Worm (Caenorhabditis elegans) whole organism, midembryonic: ENCODE measurements around the gene F54H5.5.

ENCODE experiments used
- cog-1 ChIP-seq: sonication (generic microtip); optimal IDR thresholded peaks from 2 replicates; lab custom pipeline; 2016; ENCODE audit warnings: missing genetic modification characterization, missing compliant biosample characterization
- flt-1 ChIP-seq: fragments of 200-800 bp; sonication (Bioruptor generic); IDR thresholded peaks from 2 replicates; pipeline ENCODE4 v1.3.6; 2022; ENCODE audit warnings: missing genetic modification characterization, missing compliant biosample characterization
- ztf-23 ChIP-seq: fragments of 200-800 bp; sonication (Bioruptor generic); IDR thresholded peaks from 2 replicates; pipeline ENCODE4 v1.3.6; 2022; ENCODE audit warnings: missing genetic modification reagents, missing genetic modification characterization, missing compliant biosample characterization
- ztf-29 ChIP-seq: fragments of 200-800 bp; sonication (Bioruptor generic); IDR thresholded peaks from 2 replicates; pipeline ENCODE4 v1.3.6; 2022; ENCODE audit warnings: missing genetic modification reagents, missing genetic modification characterization, missing compliant biosample characterization

DNA sequence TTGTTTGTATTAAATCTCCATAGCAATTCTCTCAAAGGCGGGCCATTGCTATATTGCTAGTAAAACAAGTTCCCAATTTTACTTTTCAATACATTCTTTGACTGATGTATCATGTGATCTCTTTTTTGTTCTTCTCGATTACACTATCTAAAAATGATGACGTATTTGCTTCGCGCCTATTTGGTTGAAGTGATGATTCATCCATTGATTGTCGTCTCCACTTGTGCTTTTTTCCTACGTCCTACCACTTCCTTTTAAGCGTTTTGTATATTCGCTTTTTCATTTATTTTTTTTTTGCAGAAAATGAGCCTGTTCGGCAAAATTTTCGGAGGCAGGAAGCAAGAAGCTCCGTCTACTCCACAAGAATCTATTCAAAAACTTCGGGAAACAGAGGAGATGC is 37.7 kb downstream of the F54H5.5 start, which contains the start of gene vps-32.1:
- TF ChIP-seq ztf-23 (GFP tag; lab: Robert Waterston, UW), result no peak
- no peak for TF ChIP-seq ztf-29 (GFP tag; lab: Robert Waterston, UW)
- TF ChIP-seq flt-1 (GFP tag; lab: Robert Waterston, UW), result no peak
- no peak for TF ChIP-seq cog-1 (tag; lab: Kevin White, UChicago)
